Worm (Caenorhabditis elegans) whole organism, L2 larva: ENCODE data around the gene Y67D8C.7.

ENCODE experiments used
- ama-1 ChIP-seq: fragments of 150-350 bp; optimal IDR thresholded peaks from 2 replicates; lab custom pipeline; 2018; ENCODE audit warnings: inconsistent platforms
- blmp-1 ChIP-seq: sonication (generic microtip); optimal IDR thresholded peaks from 2 replicates; lab custom pipeline; 2017; ENCODE audit warnings: missing genetic modification characterization, mild to moderate bottlenecking, missing compliant biosample characterization, antibody characterized with exemption, moderate library complexity; ENCODE audit not compliant: insufficient read depth
- elt-1 ChIP-seq: fragments of 150-350 bp; optimal IDR thresholded peaks from 2 replicates; lab custom pipeline; 2014; ENCODE audit warnings: missing biosample characterization, missing genetic modification characterization
- elt-3 ChIP-seq: sonication (generic microtip); optimal IDR thresholded peaks from 2 replicates; lab custom pipeline; 2017; ENCODE audit warnings: missing biosample characterization, missing genetic modification characterization
- lin-39 ChIP-seq: fragments of 150-350 bp; optimal IDR thresholded peaks from 2 replicates; lab custom pipeline; 2014; ENCODE audit warnings: missing biosample characterization, missing genetic modification reagents, missing genetic modification characterization
- mab-5 ChIP-seq: fragments of 150-350 bp; optimal IDR thresholded peaks from 2 replicates; lab custom pipeline; 2014; ENCODE audit warnings: missing biosample characterization, missing genetic modification characterization
- nhr-10 ChIP-seq: sonication (generic microtip); optimal IDR thresholded peaks from 2 replicates; lab custom pipeline; 2017; ENCODE audit warnings: missing biosample characterization, missing genetic modification characterization
- nhr-21 ChIP-seq: fragments of 150-350 bp; optimal IDR thresholded peaks from 2 replicates; lab custom pipeline; 2014; ENCODE audit warnings: missing biosample characterization, missing genetic modification characterization
- ztf-11 ChIP-seq: sonication (generic microtip); optimal IDR thresholded peaks from 2 replicates; lab custom pipeline; 2017; ENCODE audit warnings: missing biosample characterization, missing genetic modification characterization

DNA sequence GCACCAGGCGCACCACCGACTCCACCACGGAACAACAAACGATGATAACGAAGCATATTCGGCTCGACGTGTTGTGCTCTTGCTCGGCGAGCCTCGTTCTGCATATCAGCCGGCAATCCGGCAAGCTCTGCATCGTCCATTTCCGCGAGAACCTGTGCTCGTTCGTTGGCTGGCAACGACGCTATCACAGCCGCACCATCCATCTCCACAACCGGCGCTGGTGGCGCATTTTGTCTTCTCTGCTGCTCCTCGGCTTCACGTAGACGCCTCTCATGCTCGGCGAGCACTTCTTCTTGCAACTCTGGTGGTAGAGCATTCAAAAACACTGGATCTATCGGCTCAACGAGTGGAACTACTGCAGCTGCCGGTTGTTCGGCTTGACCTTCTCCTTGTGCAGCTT is 28.8 kb downstream of the Y67D8C.7 start:
- no peak for TF ChIP-seq mab-5
- TF ChIP-seq nhr-10 (tag; lab: Kevin White, UChicago), result no peak
- no peak for TF ChIP-seq ama-1 (lab: Kevin White, UChicago)
- no peak for TF ChIP-seq blmp-1
- no peak for TF ChIP-seq elt-3 (tag; lab: Kevin White, UChicago)
- no peak for TF ChIP-seq ztf-11 (tag; lab: Kevin White, UChicago)
- no peak for TF ChIP-seq nhr-21 (tag; lab: Kevin White, UChicago)
- TF ChIP-seq lin-39 (tag; lab: Kevin White, UChicago), result no peak
- no peak for TF ChIP-seq elt-1 (tag; lab: Kevin White, UChicago)
